Fruit fly (Drosophila melanogaster) whole organism, embryonic: ENCODE data around the gene sals.

ENCODE experiments used
- Asciz ChIP-seq: fragments of 200-800 bp; sonication (Bioruptor generic); optimal IDR thresholded peaks from 2 replicates; lab custom pipeline; 2017; ENCODE audit warnings: missing biosample characterization, mild to moderate bottlenecking, missing genetic modification characterization, missing genetic modification reagents
- BEAF-32 ChIP-seq: fragments of 200-800 bp; sonication (Bioruptor generic); optimal IDR thresholded peaks from 3 replicates; lab custom pipeline; 2017; ENCODE audit warnings: missing biosample characterization, missing genetic modification characterization, mild to moderate bottlenecking, moderate library complexity, missing genetic modification reagents
- BtbVII ChIP-seq: fragments of 200-800 bp; sonication (Bioruptor generic); optimal IDR thresholded peaks from 3 replicates; lab custom pipeline; 2017; ENCODE audit warnings: missing biosample characterization, mild to moderate bottlenecking, missing genetic modification characterization
- CG10654 ChIP-seq: fragments of 200-800 bp; sonication (Bioruptor generic); optimal IDR thresholded peaks from 2 replicates; lab custom pipeline; 2016; ENCODE audit warnings: missing biosample characterization, missing genetic modification characterization
- CG11093 ChIP-seq: fragments of 200-800 bp; sonication (Bioruptor generic); IDR thresholded peaks from 3 replicates; pipeline ENCODE4 v1.3.6; 2022; ENCODE audit warnings: missing biosample characterization, missing genetic modification characterization
- CG12155 ChIP-seq: fragments of 200-800 bp; sonication (Bioruptor generic); optimal IDR thresholded peaks from 3 replicates; lab custom pipeline; 2016; ENCODE audit warnings: missing biosample characterization, missing genetic modification characterization
- CG1233 ChIP-seq: fragments of 200-800 bp; sonication (Bioruptor generic); optimal IDR thresholded peaks from 4 replicates; lab custom pipeline; 2018; ENCODE audit warnings: missing biosample characterization, mild to moderate bottlenecking, missing genetic modification characterization
- CG13123 ChIP-seq: fragments of 200-800 bp; sonication (Bioruptor generic); optimal IDR thresholded peaks from 2 replicates; lab custom pipeline; 2016; ENCODE audit warnings: missing biosample characterization, missing genetic modification characterization
- CG14441 ChIP-seq: fragments of 200-800 bp; sonication (Bioruptor generic); IDR thresholded peaks from 2 replicates; pipeline ENCODE4 v1.3.6; 2022; ENCODE audit warnings: missing biosample characterization, missing genetic modification characterization
- CG18011 ChIP-seq: fragments of 200-800 bp; sonication (Bioruptor generic); optimal IDR thresholded peaks from 2 replicates; lab custom pipeline; 2017; ENCODE audit warnings: missing biosample characterization, missing genetic modification characterization, mild to moderate bottlenecking, moderate library complexity, missing genotype
- CG18599 ChIP-seq: fragments of 200-800 bp; sonication (Bioruptor generic); optimal IDR thresholded peaks from 3 replicates; lab custom pipeline; 2017; ENCODE audit warnings: missing biosample characterization, missing genetic modification characterization, mild to moderate bottlenecking, moderate library complexity, missing genetic modification reagents
- CG2199 ChIP-seq: fragments of 200-800 bp; sonication (Bioruptor generic); IDR thresholded peaks from 3 replicates; pipeline ENCODE4 v1.3.6; 2022; ENCODE audit warnings: missing biosample characterization, missing genetic modification characterization
- CG3065 ChIP-seq: fragments of 200-800 bp; sonication (Bioruptor generic); optimal IDR thresholded peaks from 2 replicates; lab custom pipeline; 2016; ENCODE audit warnings: missing biosample characterization, missing genetic modification characterization
- CG31388 ChIP-seq: fragments of 200-800 bp; sonication (Bioruptor generic); optimal IDR thresholded peaks from 2 replicates; lab custom pipeline; 2016; ENCODE audit warnings: missing biosample characterization, missing genetic modification characterization
- CG3995 ChIP-seq: fragments of 200-800 bp; sonication (Bioruptor generic); optimal IDR thresholded peaks from 3 replicates; lab custom pipeline; 2016; ENCODE audit warnings: missing biosample characterization, missing genetic modification characterization
- CG42726 ChIP-seq: fragments of 200-800 bp; sonication (Bioruptor generic); IDR thresholded peaks from 2 replicates; pipeline ENCODE4 v1.3.6; 2022; ENCODE audit warnings: missing biosample characterization, missing genetic modification characterization; ENCODE audit not compliant: partially characterized antibody
- CG4617 ChIP-seq: fragments of 200-800 bp; sonication (Bioruptor generic); optimal IDR thresholded peaks from 3 replicates; lab custom pipeline; 2016; ENCODE audit warnings: missing biosample characterization, missing genetic modification characterization, borderline replicate concordance
- CG6654 ChIP-seq: fragments of 200-800 bp; sonication (Bioruptor generic); optimal IDR thresholded peaks from 2 replicates; lab custom pipeline; 2017; ENCODE audit warnings: missing biosample characterization, mild to moderate bottlenecking, missing genetic modification characterization
- CG8359 ChIP-seq: fragments of 200-800 bp; sonication (Bioruptor generic); optimal IDR thresholded peaks from 2 replicates; lab custom pipeline; 2017; ENCODE audit warnings: missing biosample characterization, mild to moderate bottlenecking, missing genetic modification characterization, borderline replicate concordance
- CG8765 ChIP-seq: fragments of 200-800 bp; sonication (Bioruptor generic); IDR thresholded peaks from 2 replicates; pipeline ENCODE4 v1.3.6; 2022; ENCODE audit warnings: missing biosample characterization, missing genetic modification characterization
- H2.0 ChIP-seq: fragments of 200-800 bp; sonication (Bioruptor generic); IDR thresholded peaks from 2 replicates; pipeline ENCODE4 v1.3.6; 2022; ENCODE audit warnings: missing biosample characterization, missing genetic modification characterization
- Hey ChIP-seq: fragments of 200-800 bp; sonication (Bioruptor generic); optimal IDR thresholded peaks from 3 replicates; lab custom pipeline; 2018; ENCODE audit warnings: missing biosample characterization, mild to moderate bottlenecking, missing genetic modification characterization
- Kr ChIP-seq: fragments of 200-800 bp; sonication (Bioruptor generic); optimal IDR thresholded peaks from 2 replicates; lab custom pipeline; 2017; ENCODE audit warnings: missing biosample characterization, mild to moderate bottlenecking, missing genetic modification characterization
- Lpt ChIP-seq: fragments of >200 bp; optimal IDR thresholded peaks from 2 replicates; lab custom pipeline; 2018; ENCODE audit warnings: missing biosample characterization, missing genetic modification characterization
- Med ChIP-seq: fragments of 200-800 bp; sonication (Bioruptor generic); peaks from one replicate; lab custom pipeline; 2016; ENCODE audit warnings: missing biosample characterization, missing genetic modification characterization, mild to moderate bottlenecking, inconsistent platforms, moderate library complexity
- Meics ChIP-seq: fragments of 200-800 bp; sonication (Bioruptor generic); optimal IDR thresholded peaks from 2 replicates; lab custom pipeline; 2017; ENCODE audit warnings: missing biosample characterization, mild to moderate bottlenecking, missing genetic modification characterization
- NC2α ChIP-seq: fragments of 200-800 bp; sonication (Bioruptor generic); optimal IDR thresholded peaks from 2 replicates; lab custom pipeline; 2016; ENCODE audit warnings: missing biosample characterization, missing genetic modification characterization
- Opbp ChIP-seq: fragments of 200-800 bp; sonication (Bioruptor generic); IDR thresholded peaks from 3 replicates; pipeline ENCODE4 v1.3.6; 2022; ENCODE audit warnings: missing biosample characterization, missing genetic modification characterization; ENCODE audit not compliant: partially characterized antibody
- TFAM ChIP-seq: fragments of 200-800 bp; sonication (Bioruptor generic); optimal IDR thresholded peaks from 2 replicates; lab custom pipeline; 2017; ENCODE audit warnings: missing biosample characterization, missing genetic modification characterization, inconsistent platforms
- Tbp ChIP-seq: fragments of >200 bp; optimal IDR thresholded peaks from 2 replicates; lab custom pipeline; 2018; ENCODE audit warnings: missing biosample characterization, missing genetic modification characterization
- ab ChIP-seq: fragments of 200-800 bp; sonication (Bioruptor generic); optimal IDR thresholded peaks from 2 replicates; lab custom pipeline; 2016; ENCODE audit warnings: missing biosample characterization, missing genetic modification characterization
- cwo ChIP-seq: fragments of 200-800 bp; sonication (Bioruptor generic); optimal IDR thresholded peaks from 3 replicates; lab custom pipeline; 2017; ENCODE audit warnings: missing biosample characterization, missing genetic modification characterization, mild to moderate bottlenecking, moderate library complexity, missing genetic modification reagents
- danr ChIP-seq: fragments of 200-800 bp; sonication (Bioruptor generic); IDR thresholded peaks from 2 replicates; pipeline ENCODE4 v1.3.6; 2022; ENCODE audit warnings: missing biosample characterization, missing genetic modification characterization
- dati ChIP-seq: fragments of 200-800 bp; sonication (Bioruptor generic); IDR thresholded peaks from 2 replicates; pipeline ENCODE4 v1.3.6; 2022; ENCODE audit warnings: missing biosample characterization, missing genetic modification characterization
- dpn ChIP-seq, 2 experiments: fragments of 200-800 bp; sonication (Bioruptor generic); optimal IDR thresholded peaks; 3 replicates each; lab custom pipeline; 2016; ENCODE audit warnings: missing biosample characterization in 2 of 2, missing genetic modification characterization in 2 of 2
- ems ChIP-seq: fragments of 200-800 bp; sonication (Bioruptor generic); optimal IDR thresholded peaks from 3 replicates; lab custom pipeline; 2016; ENCODE audit warnings: missing biosample characterization, missing genetic modification characterization
- eyg ChIP-seq: fragments of 200-800 bp; sonication (Bioruptor generic); optimal IDR thresholded peaks from 3 replicates; lab custom pipeline; 2016; ENCODE audit warnings: missing biosample characterization, missing genetic modification characterization
- ham ChIP-seq: fragments of 200-800 bp; sonication (Bioruptor generic); IDR thresholded peaks from 2 replicates; pipeline ENCODE4 v1.3.6; 2022; ENCODE audit warnings: missing biosample characterization, missing genetic modification characterization
- inv ChIP-seq: fragments of 200-800 bp; sonication (Bioruptor generic); IDR thresholded peaks from 2 replicates; pipeline ENCODE4 v1.3.6; 2022; ENCODE audit warnings: missing biosample characterization, missing genetic modification characterization; ENCODE audit not compliant: partially characterized antibody
- mirr ChIP-seq: fragments of 200-800 bp; sonication (Bioruptor generic); optimal IDR thresholded peaks from 3 replicates; lab custom pipeline; 2018; ENCODE audit warnings: missing biosample characterization, mild to moderate bottlenecking, missing genetic modification characterization
- mld ChIP-seq: fragments of 200-800 bp; sonication (Bioruptor generic); IDR thresholded peaks from 3 replicates; pipeline ENCODE4 v1.3.6; 2022; ENCODE audit warnings: missing biosample characterization, missing genetic modification characterization; ENCODE audit not compliant: partially characterized antibody
- odd ChIP-seq: fragments of 200-800 bp; sonication (Bioruptor generic); optimal IDR thresholded peaks from 2 replicates; lab custom pipeline; 2017; ENCODE audit warnings: missing biosample characterization, mild to moderate bottlenecking, missing genetic modification characterization
- peb ChIP-seq: fragments of 200-800 bp; sonication (Bioruptor generic); IDR thresholded peaks from 2 replicates; pipeline ENCODE4 v1.3.6; 2022; ENCODE audit warnings: missing biosample characterization, missing genetic modification characterization
- pros ChIP-seq: fragments of 200-800 bp; sonication (Bioruptor generic); optimal IDR thresholded peaks from 3 replicates; lab custom pipeline; 2019; ENCODE audit warnings: missing biosample characterization, mild to moderate bottlenecking, missing genetic modification characterization, moderate library complexity
- pum ChIP-seq: fragments of 200-800 bp; sonication (Bioruptor generic); optimal IDR thresholded peaks from 2 replicates; lab custom pipeline; 2016; ENCODE audit warnings: missing biosample characterization, missing genetic modification characterization
- repo ChIP-seq: fragments of 200-800 bp; sonication (Bioruptor generic); optimal IDR thresholded peaks from 2 replicates; lab custom pipeline; 2016; ENCODE audit warnings: missing biosample characterization, missing genetic modification characterization
- run ChIP-seq: fragments of 200-800 bp; sonication (Bioruptor generic); optimal IDR thresholded peaks from 3 replicates; lab custom pipeline; 2018; ENCODE audit warnings: missing biosample characterization, mild to moderate bottlenecking, missing genetic modification characterization
- sd ChIP-seq: fragments of 200-800 bp; sonication (Bioruptor generic); optimal IDR thresholded peaks from 3 replicates; lab custom pipeline; 2018; ENCODE audit warnings: missing biosample characterization, mild to moderate bottlenecking, missing genetic modification characterization, moderate library complexity
- sens-2 ChIP-seq: fragments of 200-800 bp; sonication (Bioruptor generic); IDR thresholded peaks from 2 replicates; pipeline ENCODE4 v1.3.6; 2022; ENCODE audit warnings: missing biosample characterization, missing genetic modification characterization
- seq ChIP-seq: fragments of 200-800 bp; sonication (Bioruptor generic); IDR thresholded peaks from 2 replicates; pipeline ENCODE4 v1.3.6; 2022; ENCODE audit warnings: missing biosample characterization, missing genetic modification characterization
- tio ChIP-seq: fragments of 200-800 bp; sonication (Bioruptor generic); optimal IDR thresholded peaks from 2 replicates; lab custom pipeline; 2017; ENCODE audit warnings: missing biosample characterization, missing genetic modification characterization, inconsistent platforms

Gene sals

dm6 chr3R:11392805-11393204 is 58.8 kb downstream of the sals start (continued):
- TF ChIP-seq run (tag; lab: Kevin White, UChicago) = no peak
- peak; percentile 30 for TF ChIP-seq Hey (tag; lab: Kevin White, UChicago)
- TF ChIP-seq CG8765 (GFP tag; lab: Robert Waterston, UW) = peak; percentile 26; the same call in 1 of the 2 replicates
- no peak for TF ChIP-seq CG12155
- TF ChIP-seq Tbp (GFP tag; lab: Kevin White, UChicago) = no peak
- no peak; the same call in 1 of the 2 replicates for TF ChIP-seq CG14441 (GFP tag; lab: Robert Waterston, UW)
- TF ChIP-seq danr (GFP tag; lab: Robert Waterston, UW) = no peak
- peak; percentile 65 for TF ChIP-seq Asciz (GFP tag; lab: Kevin White, UChicago)
- TF ChIP-seq tio = peak; percentile 29
- no peak for TF ChIP-seq CG42726
- TF ChIP-seq CG31388 (GFP tag; lab: Kevin White, UChicago) = no peak
- TF ChIP-seq pum (GFP tag; lab: Kevin White, UChicago) = no peak
- peak; percentile 54 for TF ChIP-seq eyg (GFP tag; lab: Kevin White, UChicago)
- peak; percentile 57 for TF ChIP-seq H2.0 (GFP tag; lab: Robert Waterston, UW)
- no peak for TF ChIP-seq cwo (GFP tag; lab: Kevin White, UChicago)
- TF ChIP-seq CG2199 (GFP tag; lab: Robert Waterston, UW) = 0 out of 3 replicates have a peak, but pooled peaks have one; percentile 21
- no peak for TF ChIP-seq mld (GFP tag; lab: Robert Waterston, UW)
- TF ChIP-seq odd (GFP tag; lab: Kevin White, UChicago) = peak; percentile 59
- TF ChIP-seq CG6654 (GFP tag; lab: Kevin White, UChicago) = peak; percentile 57
- no peak for TF ChIP-seq Lpt (GFP tag; lab: Kevin White, UChicago)
- TF ChIP-seq pros (GFP tag; lab: Kevin White, UChicago) = peak; percentile 41
- TF ChIP-seq ems (GFP tag; lab: Kevin White, UChicago) = no peak
- TF ChIP-seq dati = peak; percentile 59; the same call in 1 of the 2 replicates
- TF ChIP-seq Kr (GFP tag; lab: Kevin White, UChicago) = peak; percentile 86
- no peak for TF ChIP-seq CG4617 (GFP tag; lab: Kevin White, UChicago)
- TF ChIP-seq Opbp (GFP tag; lab: Robert Waterston, UW) = no peak
- no peak for TF ChIP-seq BEAF-32 (GFP tag; lab: Kevin White, UChicago)
- TF ChIP-seq dpn (GFP tag; optimal IDR thresholded peaks at IDR 0.05; lab: Kevin White, UChicago) = peak; percentile 2 to 73
- TF ChIP-seq TFAM (GFP tag; lab: Kevin White, UChicago) = peak; percentile 52
- peak; percentile 49 for TF ChIP-seq NC2α (GFP tag; lab: Kevin White, UChicago)
- TF ChIP-seq sd (tag; lab: Kevin White, UChicago) = no peak
- no peak for TF ChIP-seq CG3995 (GFP tag; lab: Kevin White, UChicago)
- no peak for TF ChIP-seq repo (GFP tag; lab: Kevin White, UChicago)
- peak; percentile 88 for TF ChIP-seq CG1233 (GFP tag; lab: Kevin White, UChicago)
- TF ChIP-seq ham (GFP tag; lab: Robert Waterston, UW) = no peak
- TF ChIP-seq CG10654 (GFP tag; lab: Kevin White, UChicago) = peak; percentile 59
- TF ChIP-seq CG13123 = no peak
- TF ChIP-seq peb (GFP tag; lab: Robert Waterston, UW) = peak; percentile 43; the same call in 1 of the 2 replicates
- TF ChIP-seq mirr (GFP tag; lab: Kevin White, UChicago) = no peak
- TF ChIP-seq sens-2 (GFP tag; lab: Robert Waterston, UW) = peak; percentile 83
- TF ChIP-seq CG18599 = no peak
- TF ChIP-seq Med (GFP tag; lab: Kevin White, UChicago) = no peak
- TF ChIP-seq Meics (GFP tag; lab: Kevin White, UChicago) = peak; percentile 60
- TF ChIP-seq ab (GFP tag; lab: Kevin White, UChicago) = no peak
- TF ChIP-seq CG18011 = no peak
- TF ChIP-seq CG3065 (GFP tag; lab: Kevin White, UChicago) = peak; percentile 51
- peak; percentile 24 for TF ChIP-seq BtbVII (GFP tag; lab: Kevin White, UChicago)
- TF ChIP-seq seq = no peak
- peak; percentile 78 for TF ChIP-seq CG8359
- no peak for TF ChIP-seq CG11093 (GFP tag; lab: Robert Waterston, UW)
- no peak for TF ChIP-seq inv (GFP tag; lab: Robert Waterston, UW)
